Worm (Caenorhabditis elegans) whole organism, late embryonic: ENCODE results near the gene enri-2.

Experiments used
- ceh-9 ChIP-seq: sonication (generic microtip); optimal IDR thresholded peaks from 2 replicates; lab custom pipeline; 2016; ENCODE audit warnings: mild to moderate bottlenecking, missing genetic modification characterization, inconsistent platforms, missing compliant biosample characterization
- dve-1 ChIP-seq: sonication (generic microtip); optimal IDR thresholded peaks from 2 replicates; lab custom pipeline; 2017; ENCODE audit warnings: antibody characterized with exemption, mild to moderate bottlenecking, missing genetic modification characterization, missing compliant biosample characterization
- elt-2 ChIP-seq: sonication (generic microtip); optimal IDR thresholded peaks from 2 replicates; lab custom pipeline; 2016; ENCODE audit warnings: missing genetic modification reagents, missing genetic modification characterization, missing compliant biosample characterization
- lim-6 ChIP-seq: sonication (generic microtip); optimal IDR thresholded peaks from 2 replicates; lab custom pipeline; 2016; ENCODE audit warnings: missing genetic modification characterization, missing compliant biosample characterization
- lin-11 ChIP-seq: fragments of 200-800 bp; sonication (Bioruptor generic); optimal IDR thresholded peaks from 2 replicates; lab custom pipeline; 2018; ENCODE audit warnings: mild to moderate bottlenecking, missing genetic modification characterization, missing compliant biosample characterization
- nfya-1 ChIP-seq: sonication (generic microtip); optimal IDR thresholded peaks from 2 replicates; lab custom pipeline; 2017; ENCODE audit warnings: missing genetic modification characterization, mild to moderate bottlenecking, missing compliant biosample characterization, antibody characterized with exemption, moderate library complexity
- nhr-11 ChIP-seq: fragments of 150-350 bp; optimal IDR thresholded peaks from 2 replicates; lab custom pipeline; 2014; ENCODE audit warnings: missing biosample characterization, missing genetic modification characterization
- pha-4 ChIP-seq: fragments of 150-350 bp; optimal IDR thresholded peaks from 2 replicates; lab custom pipeline; 2018; ENCODE audit warnings: missing biosample characterization, missing genetic modification reagents, missing genetic modification characterization
- pqm-1 ChIP-seq: sonication (generic microtip); optimal IDR thresholded peaks from 2 replicates; lab custom pipeline; 2016; ENCODE audit warnings: missing genetic modification characterization, missing compliant biosample characterization
- pros-1 ChIP-seq: fragments of 150-350 bp; optimal IDR thresholded peaks from 2 replicates; lab custom pipeline; 2014; ENCODE audit warnings: missing biosample characterization, missing genetic modification reagents, missing genetic modification characterization
- unc-55 ChIP-seq: sonication (generic microtip); optimal IDR thresholded peaks from 2 replicates; lab custom pipeline; 2017; ENCODE audit warnings: missing biosample characterization, missing genetic modification reagents, missing genetic modification characterization
- ztf-16 ChIP-seq: sonication (generic microtip); optimal IDR thresholded peaks from 2 replicates; lab custom pipeline; 2017; ENCODE audit warnings: missing genetic modification characterization, missing compliant biosample characterization

DNA sequence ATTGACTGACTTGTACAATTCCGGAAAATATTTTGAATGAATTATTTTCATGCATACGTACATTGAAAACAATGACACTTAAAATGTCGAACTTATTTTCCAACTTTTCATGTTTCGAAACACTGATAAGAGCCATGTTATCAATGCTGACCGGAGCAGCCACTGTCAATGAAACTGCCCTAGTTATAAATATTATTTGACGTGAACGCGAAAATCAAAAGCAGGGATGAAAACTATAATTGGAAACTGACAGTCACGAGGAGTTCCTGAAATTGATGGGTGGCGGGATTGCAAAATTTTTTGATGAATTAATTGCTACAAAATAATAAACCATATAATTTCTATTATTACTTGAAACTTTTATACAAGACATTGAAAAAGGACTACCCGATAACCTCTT, 6.2 kb upstream of the enri-2 start:
- TF ChIP-seq nhr-11 (tag; lab: Kevin White, UChicago): no peak
- TF ChIP-seq elt-2: no peak
- no peak for TF ChIP-seq pqm-1 (tag; lab: Kevin White, UChicago)
- no peak for TF ChIP-seq unc-55 (GFP tag; lab: Kevin White, UChicago)
- no peak for TF ChIP-seq nfya-1 (tag; lab: Kevin White, UChicago)
- no peak for TF ChIP-seq ceh-9 (tag; lab: Kevin White, UChicago)
- TF ChIP-seq pros-1 (tag; lab: Kevin White, UChicago): no peak
- no peak for TF ChIP-seq lin-11 (tag; lab: Kevin White, UChicago)
- TF ChIP-seq dve-1 (tag; lab: Kevin White, UChicago): no peak
- no peak for TF ChIP-seq lim-6 (tag; lab: Kevin White, UChicago)
- TF ChIP-seq ztf-16: no peak
- no peak for TF ChIP-seq pha-4
